Worm (Caenorhabditis elegans) whole organism, L3 larva: ENCODE measurements around the gene grl-13.

Source experiments
- R02D3.7 ChIP-seq: fragments of 150-350 bp; optimal IDR thresholded peaks from 2 replicates; lab custom pipeline; 2014; ENCODE audit warnings: missing biosample characterization, missing genetic modification characterization
- ZK546.5 ChIP-seq: sonication (generic microtip); optimal IDR thresholded peaks from 2 replicates; lab custom pipeline; 2017; ENCODE audit warnings: missing biosample characterization, missing genetic modification characterization
- ama-1 ChIP-seq: fragments of 150-350 bp; optimal IDR thresholded peaks from 2 replicates; lab custom pipeline; 2018
- ceh-16 ChIP-seq: sonication (generic microtip); optimal IDR thresholded peaks from 2 replicates; lab custom pipeline; 2017; ENCODE audit warnings: missing biosample characterization, missing genetic modification characterization
- ceh-28 ChIP-seq: fragments of 150-350 bp; optimal IDR thresholded peaks from 2 replicates; lab custom pipeline; 2014; ENCODE audit warnings: missing biosample characterization, missing genetic modification reagents, missing genetic modification characterization
- ceh-82 ChIP-seq: fragments of 150-350 bp; optimal IDR thresholded peaks from 2 replicates; lab custom pipeline; 2014; ENCODE audit warnings: missing biosample characterization, missing genetic modification characterization
- ceh-9 ChIP-seq: sonication (generic microtip); optimal IDR thresholded peaks from 2 replicates; lab custom pipeline; 2018; ENCODE audit warnings: missing biosample characterization, missing genetic modification characterization
- daf-12 ChIP-seq: fragments of 150-350 bp; optimal IDR thresholded peaks from 2 replicates; lab custom pipeline; 2014; ENCODE audit warnings: missing biosample characterization, missing genetic modification reagents, missing genetic modification characterization
- egl-27 ChIP-seq: sonication (generic microtip); optimal IDR thresholded peaks from 4 replicates; lab custom pipeline; 2017; ENCODE audit warnings: missing biosample characterization, missing genetic modification reagents, missing genetic modification characterization
- elt-1 ChIP-seq: fragments of 150-350 bp; optimal IDR thresholded peaks from 2 replicates; lab custom pipeline; 2014; ENCODE audit warnings: missing biosample characterization, missing genetic modification characterization
- elt-2 ChIP-seq: sonication (generic microtip); optimal IDR thresholded peaks from 2 replicates; lab custom pipeline; 2016; ENCODE audit warnings: missing genetic modification reagents, mild to moderate bottlenecking, missing genetic modification characterization, missing compliant biosample characterization
- elt-3 ChIP-seq, 3 experiments: fragments of 150-350 bp in 1 of 3; sonication (generic microtip) in 2 of 3; optimal IDR thresholded peaks; 2 replicates in 2 of 3; 4 replicates in 1 of 3; lab custom pipeline; 2014 to 2017; ENCODE audit warnings: missing biosample characterization in 3 of 3, missing genetic modification characterization in 3 of 3
- eor-1 ChIP-seq, 2 experiments: fragments of 150-350 bp; optimal IDR thresholded peaks; 2 replicates each; lab custom pipeline; 2014 to 2018; ENCODE audit warnings: missing biosample characterization in 2 of 2, missing genetic modification characterization in 2 of 2
- fkh-10 ChIP-seq: sonication (generic microtip); optimal IDR thresholded peaks from 2 replicates; lab custom pipeline; 2017; ENCODE audit warnings: missing biosample characterization, missing genetic modification reagents, missing genetic modification characterization
- fkh-2 ChIP-seq: fragments of 150-350 bp; optimal IDR thresholded peaks from 2 replicates; lab custom pipeline; 2014; ENCODE audit warnings: missing biosample characterization, missing genetic modification reagents, missing genetic modification characterization
- fos-1 ChIP-seq: fragments of 150-350 bp; optimal IDR thresholded peaks from 2 replicates; lab custom pipeline; 2014; ENCODE audit warnings: missing biosample characterization, missing genetic modification characterization
- jun-1 ChIP-seq: fragments of 150-350 bp; optimal IDR thresholded peaks from 2 replicates; lab custom pipeline; 2014; ENCODE audit warnings: missing biosample characterization, missing genetic modification reagents, missing genetic modification characterization
- lin-15B ChIP-seq: fragments of 150-350 bp; optimal IDR thresholded peaks from 2 replicates; lab custom pipeline; 2014; ENCODE audit warnings: missing biosample characterization, missing genetic modification characterization
- lin-39 ChIP-seq: fragments of 150-350 bp; optimal IDR thresholded peaks from 2 replicates; lab custom pipeline; 2018; ENCODE audit warnings: missing biosample characterization, missing genetic modification reagents, missing genetic modification characterization
- lsy-12 ChIP-seq: sonication (generic microtip); optimal IDR thresholded peaks from 2 replicates; lab custom pipeline; 2016; ENCODE audit warnings: mild to moderate bottlenecking, missing genetic modification characterization, missing compliant biosample characterization
- mdl-1 ChIP-seq: fragments of 150-350 bp; optimal IDR thresholded peaks from 2 replicates; lab custom pipeline; 2014; ENCODE audit warnings: missing biosample characterization, missing genetic modification characterization
- mml-1 ChIP-seq: fragments of 150-350 bp; sonication (generic microtip); optimal IDR thresholded peaks from 3 replicates; lab custom pipeline; 2014; ENCODE audit warnings: missing biosample characterization, missing genetic modification characterization
- nfya-1 ChIP-seq: sonication (generic microtip); optimal IDR thresholded peaks from 2 replicates; lab custom pipeline; 2017; ENCODE audit warnings: missing genetic modification characterization, mild to moderate bottlenecking, missing compliant biosample characterization, antibody characterized with exemption, moderate library complexity; ENCODE audit not compliant: insufficient read depth
- nhr-11 ChIP-seq: fragments of 150-350 bp; optimal IDR thresholded peaks from 2 replicates; lab custom pipeline; 2014; ENCODE audit warnings: missing biosample characterization, missing genetic modification characterization
- nhr-12 ChIP-seq: fragments of 150-350 bp; optimal IDR thresholded peaks from 2 replicates; lab custom pipeline; 2014; ENCODE audit warnings: missing biosample characterization, missing genetic modification characterization
- nhr-23 ChIP-seq: fragments of 150-350 bp; optimal IDR thresholded peaks from 2 replicates; lab custom pipeline; 2014; ENCODE audit warnings: missing biosample characterization, missing genetic modification reagents, missing genetic modification characterization
- nhr-25 ChIP-seq: sonication (generic microtip); optimal IDR thresholded peaks from 2 replicates; lab custom pipeline; 2017; ENCODE audit warnings: missing biosample characterization, missing genetic modification characterization
- nhr-43 ChIP-seq: sonication (generic microtip); optimal IDR thresholded peaks from 2 replicates; lab custom pipeline; 2016; ENCODE audit warnings: mild to moderate bottlenecking, missing genetic modification characterization, missing compliant biosample characterization; ENCODE audit not compliant: poor library complexity, severe bottlenecking
- nhr-67 ChIP-seq: fragments of 150-350 bp; optimal IDR thresholded peaks from 2 replicates; lab custom pipeline; 2014; ENCODE audit warnings: missing biosample characterization, missing genetic modification characterization
- nhr-76 ChIP-seq: fragments of 150-350 bp; sonication (generic microtip); optimal IDR thresholded peaks from 5 replicates; lab custom pipeline; 2014; ENCODE audit warnings: missing biosample characterization, missing genetic modification characterization
- nhr-77 ChIP-seq: fragments of 150-350 bp; optimal IDR thresholded peaks from 2 replicates; lab custom pipeline; 2014; ENCODE audit warnings: missing biosample characterization, missing genetic modification characterization
- pha-4 ChIP-seq: fragments of 150-350 bp; optimal IDR thresholded peaks from 2 replicates; lab custom pipeline; 2014; ENCODE audit warnings: missing biosample characterization, missing genetic modification reagents, missing genetic modification characterization
- pqm-1 ChIP-seq: fragments of 150-350 bp; optimal IDR thresholded peaks from 2 replicates; lab custom pipeline; 2017; ENCODE audit warnings: missing biosample characterization, missing genetic modification characterization, inconsistent platforms
- sea-2 ChIP-seq: fragments of 150-350 bp; sonication (generic microtip); optimal IDR thresholded peaks from 4 replicates; lab custom pipeline; 2014; ENCODE audit warnings: missing biosample characterization, missing genetic modification reagents, missing genetic modification characterization
- skn-1 ChIP-seq: fragments of 150-350 bp; optimal IDR thresholded peaks from 2 replicates; lab custom pipeline; 2014; ENCODE audit warnings: missing biosample characterization, missing genetic modification characterization
- snpc-4 ChIP-seq: fragments of 150-350 bp; optimal IDR thresholded peaks from 2 replicates; lab custom pipeline; 2014; ENCODE audit warnings: missing biosample characterization, missing genetic modification characterization
- tbx-2 ChIP-seq: sonication (generic microtip); optimal IDR thresholded peaks from 2 replicates; lab custom pipeline; 2016; ENCODE audit warnings: mild to moderate bottlenecking, missing genetic modification characterization, missing compliant biosample characterization
- unc-39 ChIP-seq: sonication (generic microtip); optimal IDR thresholded peaks from 4 replicates; lab custom pipeline; 2017; ENCODE audit warnings: missing biosample characterization, missing genetic modification characterization
- zag-1 ChIP-seq: fragments of 150-350 bp; optimal IDR thresholded peaks from 2 replicates; lab custom pipeline; 2014; ENCODE audit warnings: missing biosample characterization, missing genetic modification characterization
- ztf-11 ChIP-seq: fragments of 150-350 bp; optimal IDR thresholded peaks from 2 replicates; lab custom pipeline; 2014; ENCODE audit warnings: missing biosample characterization, missing genetic modification characterization

The grl-13 gene

ce11 chrV:4361505-4361904 is 2.9 kb downstream of the grl-13 start, which contains the start of gene F32D1.3:
Gene F32D1.3 (minus strand): TSS chrV:4361569.
- TF ChIP-seq ZK546.5, result no peak
- TF ChIP-seq nhr-12, result no peak
- peak; percentile 44 for TF ChIP-seq nhr-23 (tag; lab: Kevin White, UChicago)
- TF ChIP-seq elt-1 (tag; lab: Kevin White, UChicago), result peak; percentile 80
- no peak for TF ChIP-seq egl-27
- peak; percentile 34 for TF ChIP-seq nhr-25 (tag; lab: Kevin White, UChicago)
- TF ChIP-seq R02D3.7, result no peak
- TF ChIP-seq, all 47 proteins: peak for 3

- TF ChIP-seq ceh-16 (no peak), pha-4 (no peak), nfya-1 (no peak), ama-1 (lab: Kevin White, UChicago) (no peak)
- TF ChIP-seq, all 47 proteins: peak for 0
Measured at ce11 chrV:4360018-4360417, 4.4 kb downstream of the grl-13 start.

- TF ChIP-seq lin-15B (tag; lab: Kevin White, UChicago) (no peak), ceh-9 (no peak), mdl-1 (no peak), mml-1 (tag; lab: Kevin White, UChicago) (no peak), nhr-67 (tag; lab: Kevin White, UChicago) (no peak), fkh-10 (no peak), tbx-2 (tag; lab: Kevin White, UChicago) (no peak), elt-2 (no peak), pqm-1 (tag; lab: Kevin White, UChicago) (no peak), ceh-82 (no peak), R02D3.7 (no peak), skn-1 (tag; lab: Kevin White, UChicago) (no peak), sea-2 (GFP tag; lab: Kevin White, UChicago) (no peak)
- TF ChIP-seq, all 47 proteins: peak for 0
Measured at ce11 chrV:4359127-4359526, 5.3 kb downstream of the grl-13 start.

ce11 chrV:4357369-4357768 is 7.0 kb downstream of the grl-13 start:
- TF ChIP-seq ama-1 (lab: Kevin White, UChicago) (no peak), nfya-1 (no peak), nhr-76 (tag; lab: Kevin White, UChicago) (no peak), mml-1 (tag; lab: Kevin White, UChicago) (no peak)

ce11 chrV:4356047-4356612 is 8.3 kb downstream of the grl-13 start:
- TF ChIP-seq pha-4 (no peak), unc-39 (tag; lab: Kevin White, UChicago) (no peak), tbx-2 (tag; lab: Kevin White, UChicago) (no peak), nhr-77 (no peak), mdl-1 (no peak), ama-1 (lab: Kevin White, UChicago) (no peak), nhr-23 (tag; lab: Kevin White, UChicago) (no peak), egl-27 (no peak), ztf-11 (tag; lab: Kevin White, UChicago) (no peak), nfya-1 (no peak)
- TF ChIP-seq, all 47 proteins: peak for 0

- TF ChIP-seq unc-39 (tag; lab: Kevin White, UChicago) (no peak), nhr-67 (tag; lab: Kevin White, UChicago) (no peak), ceh-9 (no peak), ama-1 (lab: Kevin White, UChicago) (peak; percentile 32), lsy-12 (tag; lab: Kevin White, UChicago) (no peak), elt-3 (tag; optimal IDR thresholded peaks at IDR 0.05; lab: Kevin White, UChicago) (no peak), nhr-23 (tag; lab: Kevin White, UChicago) (peak; percentile 42), fkh-2 (tag; lab: Kevin White, UChicago) (no peak), eor-1 (tag; optimal IDR thresholded peaks at IDR 0.05; lab: Kevin White, UChicago) (no peak), fos-1 (no peak), lin-15B (tag; lab: Kevin White, UChicago) (peak; percentile 75), lin-39 (peak; percentile 27), nhr-76 (tag; lab: Kevin White, UChicago) (no peak), pha-4 (no peak), jun-1 (tag; lab: Kevin White, UChicago) (no peak), mml-1 (tag; lab: Kevin White, UChicago) (no peak), nhr-25 (tag; lab: Kevin White, UChicago) (peak; percentile 68), nhr-11 (tag; lab: Kevin White, UChicago) (no peak), ceh-28 (tag; lab: Kevin White, UChicago) (no peak), daf-12 (tag; lab: Kevin White, UChicago) (no peak), R02D3.7 (no peak), elt-2 (peak; percentile 35), tbx-2 (tag; lab: Kevin White, UChicago) (no peak), ceh-16 (no peak), nfya-1 (peak; percentile 78), snpc-4 (peak; percentile 1), nhr-43 (tag; lab: Kevin White, UChicago) (no peak), skn-1 (tag; lab: Kevin White, UChicago) (no peak), fkh-10 (no peak), nhr-12 (no peak), pqm-1 (tag; lab: Kevin White, UChicago) (peak; percentile 21), zag-1 (no peak), ztf-11 (tag; lab: Kevin White, UChicago) (no peak)
Measured at ce11 chrV:4346799-4347198, 17.6 kb downstream of the grl-13 start, which contains the start of gene mcm-7. Gene mcm-7 (plus strand): TSS chrV:4347166.
